Worm (Caenorhabditis elegans) whole organism, late embryonic: ENCODE data around the gene grd-4.

Experiments used
- C08G9.2 ChIP-seq: sonication (generic microtip); optimal IDR thresholded peaks from 2 replicates; lab custom pipeline; 2016; ENCODE audit warnings: mild to moderate bottlenecking, missing genetic modification characterization, moderate library complexity, missing compliant biosample characterization
- F13H6.1 ChIP-seq: sonication (generic microtip); optimal IDR thresholded peaks from 2 replicates; lab custom pipeline; 2016; ENCODE audit warnings: missing genetic modification characterization, missing compliant biosample characterization
- K02D7.2 ChIP-seq: sonication (generic microtip); optimal IDR thresholded peaks from 2 replicates; lab custom pipeline; 2017; ENCODE audit warnings: mild to moderate bottlenecking, missing genetic modification characterization, missing compliant biosample characterization
- K09A11.1 ChIP-seq: sonication (generic microtip); optimal IDR thresholded peaks from 2 replicates; lab custom pipeline; 2017; ENCODE audit warnings: antibody characterized with exemption, mild to moderate bottlenecking, missing genetic modification characterization, missing compliant biosample characterization; ENCODE audit not compliant: insufficient read depth
- ahr-1 ChIP-seq: sonication (generic microtip); optimal IDR thresholded peaks from 2 replicates; lab custom pipeline; 2016; ENCODE audit warnings: missing genetic modification characterization, missing compliant biosample characterization
- ceh-22 ChIP-seq: sonication (generic microtip); optimal IDR thresholded peaks from 2 replicates; lab custom pipeline; 2017; ENCODE audit warnings: missing biosample characterization, missing genetic modification characterization
- ceh-30 ChIP-seq: fragments of 150-350 bp; optimal IDR thresholded peaks from 2 replicates; lab custom pipeline; 2014; ENCODE audit warnings: missing biosample characterization, missing genetic modification characterization
- ceh-31 ChIP-seq: sonication (generic microtip); optimal IDR thresholded peaks from 2 replicates; lab custom pipeline; 2016; ENCODE audit warnings: missing genetic modification characterization, missing compliant biosample characterization
- ceh-34 ChIP-seq: sonication (generic microtip); optimal IDR thresholded peaks from 2 replicates; lab custom pipeline; 2016; ENCODE audit warnings: mild to moderate bottlenecking, missing genetic modification characterization, missing compliant biosample characterization
- ceh-48 ChIP-seq: sonication (generic microtip); optimal IDR thresholded peaks from 2 replicates; lab custom pipeline; 2016; ENCODE audit warnings: missing genetic modification characterization, inconsistent platforms, missing compliant biosample characterization
- ceh-6 ChIP-seq: fragments of 200-800 bp; sonication (Bioruptor generic); optimal IDR thresholded peaks from 2 replicates; lab custom pipeline; 2018; ENCODE audit warnings: mild to moderate bottlenecking, missing genetic modification characterization, missing compliant biosample characterization
- elt-2 ChIP-seq: sonication (generic microtip); optimal IDR thresholded peaks from 2 replicates; lab custom pipeline; 2016; ENCODE audit warnings: missing genetic modification reagents, missing genetic modification characterization, missing compliant biosample characterization
- elt-4 ChIP-seq: sonication (generic microtip); optimal IDR thresholded peaks from 2 replicates; lab custom pipeline; 2016; ENCODE audit warnings: missing genetic modification characterization, missing compliant biosample characterization
- eyg-1 ChIP-seq: sonication (generic microtip); optimal IDR thresholded peaks from 2 replicates; lab custom pipeline; 2016; ENCODE audit warnings: missing genotype, missing genetic modification characterization, missing compliant biosample characterization
- fkh-10 ChIP-seq: fragments of 150-350 bp; optimal IDR thresholded peaks from 2 replicates; lab custom pipeline; 2014; ENCODE audit warnings: missing biosample characterization, missing genetic modification reagents, missing genetic modification characterization
- fkh-6 ChIP-seq: sonication (generic microtip); optimal IDR thresholded peaks from 2 replicates; lab custom pipeline; 2016; ENCODE audit warnings: missing genetic modification characterization, missing compliant biosample characterization
- gmeb-2 ChIP-seq: sonication (generic microtip); optimal IDR thresholded peaks from 2 replicates; lab custom pipeline; 2016; ENCODE audit warnings: missing genetic modification characterization, inconsistent platforms, missing compliant biosample characterization
- hlh-13 ChIP-seq: fragments of 200-800 bp; sonication (Bioruptor generic); optimal IDR thresholded peaks from 2 replicates; lab custom pipeline; 2018; ENCODE audit warnings: mild to moderate bottlenecking, missing genetic modification characterization, missing compliant biosample characterization
- hlh-8 ChIP-seq: sonication (generic microtip); optimal IDR thresholded peaks from 2 replicates; lab custom pipeline; 2016; ENCODE audit warnings: missing genotype, missing genetic modification characterization, missing compliant biosample characterization
- lin-11 ChIP-seq: fragments of 200-800 bp; sonication (Bioruptor generic); optimal IDR thresholded peaks from 2 replicates; lab custom pipeline; 2018; ENCODE audit warnings: mild to moderate bottlenecking, missing genetic modification characterization, missing compliant biosample characterization
- madf-2 ChIP-seq: sonication (generic microtip); optimal IDR thresholded peaks from 2 replicates; lab custom pipeline; 2017; ENCODE audit warnings: missing genetic modification characterization, missing compliant biosample characterization
- mec-3 ChIP-seq: sonication (generic microtip); optimal IDR thresholded peaks from 2 replicates; lab custom pipeline; 2016; ENCODE audit warnings: borderline replicate concordance, missing genetic modification characterization, missing compliant biosample characterization
- nfya-1 ChIP-seq: sonication (generic microtip); optimal IDR thresholded peaks from 2 replicates; lab custom pipeline; 2017; ENCODE audit warnings: missing genetic modification characterization, mild to moderate bottlenecking, missing compliant biosample characterization, antibody characterized with exemption, moderate library complexity
- nhr-11 ChIP-seq: fragments of 150-350 bp; optimal IDR thresholded peaks from 2 replicates; lab custom pipeline; 2014; ENCODE audit warnings: missing biosample characterization, missing genetic modification characterization
- nhr-232 ChIP-seq: sonication (generic microtip); optimal IDR thresholded peaks from 2 replicates; lab custom pipeline; 2016; ENCODE audit warnings: missing genetic modification characterization, missing compliant biosample characterization
- odd-2 ChIP-seq: sonication (generic microtip); optimal IDR thresholded peaks from 2 replicates; lab custom pipeline; 2017; ENCODE audit warnings: antibody characterized with exemption, mild to moderate bottlenecking, missing genetic modification characterization, missing compliant biosample characterization
- pax-1 ChIP-seq: fragments of 150-350 bp; optimal IDR thresholded peaks from 2 replicates; lab custom pipeline; 2014; ENCODE audit warnings: missing biosample characterization, missing genetic modification characterization
- pha-2 ChIP-seq: sonication (generic microtip); optimal IDR thresholded peaks from 2 replicates; lab custom pipeline; 2017; ENCODE audit warnings: mild to moderate bottlenecking, missing genetic modification characterization, missing compliant biosample characterization
- rnt-1 ChIP-seq: sonication (generic microtip); optimal IDR thresholded peaks from 2 replicates; lab custom pipeline; 2016; ENCODE audit warnings: missing genetic modification characterization, missing compliant biosample characterization
- sox-2 ChIP-seq: fragments of 200-800 bp; sonication (Bioruptor generic); IDR thresholded peaks from 2 replicates; pipeline ENCODE4 v1.3.6; 2022; ENCODE audit warnings: missing genetic modification reagents, missing genetic modification characterization, missing compliant biosample characterization
- syd-9 ChIP-seq: sonication (generic microtip); optimal IDR thresholded peaks from 2 replicates; lab custom pipeline; 2016; ENCODE audit warnings: mild to moderate bottlenecking, missing genetic modification characterization, moderate library complexity, missing compliant biosample characterization
- ttx-3 ChIP-seq: sonication (generic microtip); optimal IDR thresholded peaks from 2 replicates; lab custom pipeline; 2016; ENCODE audit warnings: missing genetic modification reagents, missing genetic modification characterization, missing compliant biosample characterization
- unc-55 ChIP-seq: sonication (generic microtip); optimal IDR thresholded peaks from 2 replicates; lab custom pipeline; 2017; ENCODE audit warnings: missing biosample characterization, missing genetic modification reagents, missing genetic modification characterization
- zip-5 ChIP-seq: sonication (generic microtip); optimal IDR thresholded peaks from 2 replicates; lab custom pipeline; 2016; ENCODE audit warnings: missing genetic modification characterization, missing compliant biosample characterization
- ztf-16 ChIP-seq: sonication (generic microtip); optimal IDR thresholded peaks from 2 replicates; lab custom pipeline; 2017; ENCODE audit warnings: missing genetic modification characterization, missing compliant biosample characterization

grd-4 gene

ce11 chrX:8500922-8501321, at the start of gene grd-4:
TSS of gene grd-4 (plus strand) at chrX:8501222.
- TF ChIP-seq fkh-6 (tag; lab: Kevin White, UChicago) (no peak), sox-2 (GFP tag; lab: Robert Waterston, UW) (no peak), syd-9 (tag; lab: Kevin White, UChicago) (no peak), hlh-8 (tag; lab: Kevin White, UChicago) (no peak), ceh-34 (tag; lab: Kevin White, UChicago) (no peak), ttx-3 (no peak), K02D7.2 (tag; lab: Kevin White, UChicago) (no peak), elt-2 (tag; lab: Kevin White, UChicago) (no peak), ztf-16 (no peak), ceh-22 (tag; lab: Kevin White, UChicago) (no peak), F13H6.1 (no peak), ceh-31 (tag; lab: Kevin White, UChicago) (no peak), eyg-1 (tag; lab: Kevin White, UChicago) (no peak), K09A11.1 (tag; lab: Kevin White, UChicago) (no peak)

ce11 chrX:8455590-8456166, 45.3 kb upstream of the grd-4 start, which contains the start of gene dpy-6:
TSS of gene dpy-6 (minus strand) at chrX:8455640.
- no peak for TF ChIP-seq ceh-34 (tag; lab: Kevin White, UChicago)
- no peak for TF ChIP-seq hlh-13 (GFP tag; lab: Kevin White, UChicago)
- no peak for TF ChIP-seq pha-2 (tag; lab: Kevin White, UChicago)
- TF ChIP-seq ceh-6 = no peak
- no peak for TF ChIP-seq fkh-6 (tag; lab: Kevin White, UChicago)
- no peak for TF ChIP-seq F13H6.1
- no peak for TF ChIP-seq zip-5 (tag; lab: Kevin White, UChicago)
- TF ChIP-seq ceh-48 (tag; lab: Kevin White, UChicago) = no peak
- no peak for TF ChIP-seq unc-55 (GFP tag; lab: Kevin White, UChicago)
- TF ChIP-seq pax-1 (tag; lab: Kevin White, UChicago) = no peak
- no peak for TF ChIP-seq K09A11.1 (tag; lab: Kevin White, UChicago)
- TF ChIP-seq elt-4 (tag; lab: Kevin White, UChicago) = no peak
- no peak for TF ChIP-seq ceh-30 (tag; lab: Kevin White, UChicago)
- TF ChIP-seq odd-2 = no peak
- no peak for TF ChIP-seq hlh-8 (tag; lab: Kevin White, UChicago)
- no peak for TF ChIP-seq fkh-10 (GFP tag; lab: Kevin White, UChicago)
- no peak for TF ChIP-seq ahr-1

ce11 chrX:8457314-8457713, 43.7 kb upstream of the grd-4 start, which contains the start of gene F16F9.3:
TSS of gene F16F9.3 (plus strand) at chrX:8457614.
- TF ChIP-seq nfya-1 (tag; lab: Kevin White, UChicago) = no peak
- no peak for TF ChIP-seq lin-11
- TF ChIP-seq ztf-16 = no peak
- TF ChIP-seq K02D7.2 (tag; lab: Kevin White, UChicago) = no peak
- no peak for TF ChIP-seq C08G9.2 (tag; lab: Kevin White, UChicago)
- TF ChIP-seq eyg-1 (tag; lab: Kevin White, UChicago) = no peak
- no peak for TF ChIP-seq madf-2
- no peak for TF ChIP-seq ceh-34 (tag; lab: Kevin White, UChicago)
- no peak for TF ChIP-seq F13H6.1
- no peak for TF ChIP-seq nhr-11
- no peak for TF ChIP-seq pax-1 (tag; lab: Kevin White, UChicago)
- no peak for TF ChIP-seq nhr-232 (tag; lab: Kevin White, UChicago)
- no peak for TF ChIP-seq sox-2 (GFP tag; lab: Robert Waterston, UW)
- no peak for TF ChIP-seq zip-5 (tag; lab: Kevin White, UChicago)

ce11 chrX:8459789-8460188, 41.2 kb upstream of the grd-4 start:
- TF ChIP-seq mec-3 (no peak), rnt-1 (tag; lab: Kevin White, UChicago) (no peak), gmeb-2 (tag; lab: Kevin White, UChicago) (no peak)
